Worm (Caenorhabditis elegans) whole organism, dauer: ENCODE measurements around the gene lst-4.

ENCODE experiments used
- unc-62 ChIP-seq: sonication (generic microtip); optimal IDR thresholded peaks from 2 replicates; lab custom pipeline; 2017; ENCODE audit warnings: missing biosample characterization, missing genetic modification reagents, missing genetic modification characterization

Gene lst-4

DNA sequence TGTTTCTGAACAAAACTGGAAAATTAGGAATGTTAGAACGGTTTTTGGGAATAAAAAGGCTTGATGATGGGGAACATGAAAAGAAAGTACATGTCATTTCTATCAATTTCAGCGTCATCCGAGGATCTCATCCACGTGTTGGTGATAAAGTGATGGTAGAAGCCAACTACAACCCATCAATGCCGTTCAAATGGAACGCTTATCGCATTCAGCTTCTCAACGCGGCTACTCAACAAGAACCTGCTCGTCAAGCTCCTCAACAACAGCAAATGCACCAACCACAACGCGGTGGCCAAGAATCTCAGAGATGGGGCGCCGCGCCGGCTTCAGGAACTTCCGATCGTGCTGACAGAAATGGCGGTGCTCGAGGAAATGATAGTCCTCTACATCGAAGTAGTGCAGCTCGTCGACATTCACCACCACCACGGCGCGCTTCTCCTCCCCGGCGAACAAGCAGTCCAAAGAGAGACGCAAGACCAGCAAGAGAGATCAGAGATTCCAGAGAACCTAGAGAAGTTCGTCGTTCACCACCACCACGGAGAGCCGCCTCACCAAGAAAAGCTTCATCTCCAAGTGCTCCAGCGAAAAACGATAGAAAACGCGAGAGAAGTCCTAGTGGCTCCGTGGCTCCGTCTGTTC lies 2.5 kb upstream of the lst-4 start:
- TF ChIP-seq unc-62 (GFP tag; lab: Kevin White, UChicago), result no peak

- no peak for TF ChIP-seq unc-62 (GFP tag; lab: Kevin White, UChicago)
Measured at ce11 chrIV:14071466-14071865, 1.8 kb upstream of the lst-4 start, which contains the start of gene ccar-1. ccar-1 (plus strand) TSS chrIV:14071548.

ce11 chrIV:14070992-14071289 lies 1.3 kb upstream of the lst-4 start:
- TF ChIP-seq unc-62 (GFP tag; lab: Kevin White, UChicago), result no peak

- TF ChIP-seq unc-62 (GFP tag; lab: Kevin White, UChicago), result no peak
Measured at ce11 chrIV:14070185-14070991, 728 bp upstream of the lst-4 start.

ce11 chrIV:14066403-14066802 lies 3.3 kb downstream of the lst-4 start:
- no peak for TF ChIP-seq unc-62 (GFP tag; lab: Kevin White, UChicago)

- TF ChIP-seq unc-62 (GFP tag; lab: Kevin White, UChicago), result no peak
Measured at ce11 chrIV:14060612-14061011, 9.0 kb downstream of the lst-4 start, which contains the start of gene Y37A1B.4. Y37A1B.4 (minus strand) TSS chrIV:14060712.

ce11 chrIV:14050900-14051299 lies 18.8 kb downstream of the lst-4 start, which contains the start of gene semo-1:
semo-1 (plus strand) TSS chrIV:14051200.
- no peak for TF ChIP-seq unc-62 (GFP tag; lab: Kevin White, UChicago)

ce11 chrIV:14050442-14050841 lies 19.2 kb downstream of the lst-4 start:
- no peak for TF ChIP-seq unc-62 (GFP tag; lab: Kevin White, UChicago)

DNA sequence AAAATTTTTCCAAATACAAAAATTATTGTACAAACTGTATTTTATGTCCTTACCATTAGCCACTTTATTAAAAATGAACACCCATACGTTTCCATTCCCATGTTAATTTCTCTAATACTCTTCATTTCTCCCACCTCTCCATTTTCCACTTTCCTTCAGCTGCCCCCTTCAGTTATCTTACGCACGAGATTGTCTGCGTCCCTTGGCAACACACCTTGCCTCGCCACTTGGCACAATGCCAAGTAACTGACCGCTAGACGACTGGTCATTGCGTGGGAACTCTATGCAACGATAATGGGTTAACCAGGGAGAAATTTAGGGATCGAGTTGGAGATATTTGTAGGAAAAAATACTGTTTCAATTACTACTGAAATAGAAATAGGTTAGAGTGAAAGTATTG lies 22.9 kb downstream of the lst-4 start:
- TF ChIP-seq unc-62 (GFP tag; lab: Kevin White, UChicago), result no peak

DNA sequence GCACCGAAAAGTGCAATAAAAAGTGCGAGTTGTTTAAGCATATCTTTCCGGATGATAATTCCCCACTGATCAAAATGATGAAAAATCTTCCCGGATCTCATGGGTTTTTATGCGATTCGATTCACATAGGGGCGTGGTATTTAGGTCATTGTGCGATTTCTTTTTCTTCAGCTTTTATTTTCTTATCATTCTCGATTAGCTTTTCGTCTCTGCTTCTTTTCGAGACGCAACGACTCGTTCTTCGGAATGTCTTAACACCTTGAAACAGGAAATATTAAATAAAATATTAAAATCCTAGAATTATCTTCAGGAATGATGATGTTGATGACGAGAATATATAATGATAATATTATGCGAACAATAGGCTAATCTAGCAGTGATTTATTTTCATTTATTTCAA lies 26.0 kb downstream of the lst-4 start, which contains the start of gene Y37A1B.7:
TSS of gene Y37A1B.7 (minus strand) at position 101 of the 400 bp plus-strand sequence.
- no peak for TF ChIP-seq unc-62 (GFP tag; lab: Kevin White, UChicago)

ce11 chrIV:14034571-14034954 lies 35.1 kb downstream of the lst-4 start:
- no peak for TF ChIP-seq unc-62 (GFP tag; lab: Kevin White, UChicago)

- no peak for TF ChIP-seq unc-62 (GFP tag; lab: Kevin White, UChicago)
Measured at ce11 chrIV:14033752-14034570, 35.7 kb downstream of the lst-4 start.

DNA sequence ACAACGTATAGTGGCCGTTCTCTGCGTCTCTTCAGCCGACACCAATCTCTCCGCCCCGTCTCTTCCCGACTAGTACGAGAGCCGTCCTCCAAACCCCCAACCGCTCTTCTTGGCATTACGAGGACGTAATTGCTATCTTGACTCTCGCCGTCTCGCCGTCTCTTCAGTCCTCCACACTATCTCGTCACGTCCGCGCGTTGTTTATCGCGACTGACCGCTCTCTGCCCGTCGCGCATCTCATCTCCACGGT lies 36.2 kb downstream of the lst-4 start:
- TF ChIP-seq unc-62 (GFP tag; lab: Kevin White, UChicago), result no peak

DNA sequence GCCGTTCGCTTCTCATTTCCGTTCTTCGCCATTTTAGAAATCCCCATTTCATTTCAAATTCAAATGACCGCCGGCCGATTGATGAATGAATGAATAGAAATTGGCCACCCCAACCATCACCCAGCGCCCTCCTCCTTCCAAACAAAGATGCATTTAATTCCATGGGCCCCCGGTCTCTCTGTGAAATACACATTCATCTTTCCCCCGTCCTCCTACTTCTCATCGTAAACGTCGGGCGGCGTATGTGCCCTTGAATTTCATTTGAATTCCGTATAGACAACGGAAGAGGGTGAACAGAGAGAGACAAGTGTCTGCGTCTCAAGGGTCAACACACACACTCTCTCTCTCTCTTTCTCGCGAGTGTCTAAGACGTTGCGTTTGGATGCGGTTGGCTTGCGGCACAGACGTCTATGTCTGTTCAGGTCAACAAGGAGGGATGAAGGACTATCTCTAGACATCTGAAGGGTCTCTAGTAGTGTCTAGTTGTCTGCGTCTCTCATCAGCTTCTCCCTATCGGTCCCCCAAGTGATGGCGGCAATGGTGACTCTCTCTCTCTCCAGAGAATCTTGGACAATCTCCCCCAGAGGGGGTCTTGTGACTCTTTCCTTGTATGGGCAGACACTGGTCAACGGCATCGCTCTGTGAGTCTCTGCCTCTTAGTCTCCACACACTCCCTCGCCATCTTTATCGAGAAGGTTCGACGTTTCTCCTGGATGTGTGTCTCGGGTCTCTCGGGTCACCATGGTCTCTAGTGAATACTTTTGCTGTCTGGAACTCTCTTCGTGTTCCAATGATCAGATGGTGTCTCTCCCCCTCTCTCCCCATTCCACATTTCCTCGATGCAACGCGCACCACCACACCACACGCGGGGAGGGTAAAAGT lies 36.8 kb downstream of the lst-4 start:
- TF ChIP-seq unc-62 (GFP tag; lab: Kevin White, UChicago), result no peak

DNA sequence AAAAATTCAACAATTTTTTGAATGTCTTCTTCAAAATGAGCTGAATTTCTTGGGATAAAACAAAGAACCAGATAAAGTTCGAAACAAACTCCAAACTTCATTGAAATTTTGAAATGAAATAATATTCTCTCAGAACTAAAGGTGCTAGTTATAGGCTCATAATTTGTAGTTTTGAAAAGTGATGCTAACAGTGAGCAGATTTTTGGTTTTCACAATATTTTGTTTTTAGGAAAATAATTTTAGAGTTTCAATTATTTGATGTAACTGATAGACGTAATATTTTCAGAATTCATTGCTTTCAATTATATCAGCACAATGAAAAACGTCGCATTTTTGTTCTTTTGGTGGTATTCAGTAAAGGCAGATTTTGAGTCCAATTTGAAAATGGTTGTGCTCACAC lies 49.8 kb downstream of the lst-4 start, which contains the start of the genes irld-56 and irld-55:
TSS of gene irld-56 (minus strand) at position 101 of the 400 bp plus-strand sequence.
TSS of gene irld-55 (plus strand) at position 316 of the 400 bp plus-strand sequence.
- no peak for TF ChIP-seq unc-62 (GFP tag; lab: Kevin White, UChicago)
